Fruit fly (Drosophila melanogaster): ENCODE measurements around the gene pad.

pad gene

dm6 chr3R:16356863-16357215 lies 14.7 kb downstream of the pad start, which contains the start of gene CG10311:
TSS of gene CG10311 (minus strand) at chr3R:16357015.
- TF ChIP-seq psq (GFP tag; optimal IDR thresholded peaks at IDR 0.05), result no peak
- TF ChIP-seq dsf (GFP tag; optimal IDR thresholded peaks at IDR 0.05; ENCODE audit: borderline replicate concordance), result no peak
- TF ChIP-seq Myc (optimal IDR thresholded peaks at IDR 0.05), result no peak
- no peak for TF ChIP-seq Abd-B (GFP tag; optimal IDR thresholded peaks at IDR 0.05)
- no peak for TF ChIP-seq rgr (GFP tag; optimal IDR thresholded peaks at IDR 0.05)
- no peak for TF ChIP-seq OdsH (GFP tag; optimal IDR thresholded peaks at IDR 0.05)
- TF ChIP-seq sv (GFP tag; optimal IDR thresholded peaks at IDR 0.05), result no peak
- no peak for TF ChIP-seq woc (GFP tag; optimal IDR thresholded peaks at IDR 0.05)
- no peak for TF ChIP-seq Mio (GFP tag; optimal IDR thresholded peaks at IDR 0.05)
- TF ChIP-seq Jra (GFP tag; optimal IDR thresholded peaks at IDR 0.05), result no peak
- no peak for TF ChIP-seq Rel (GFP tag; optimal IDR thresholded peaks at IDR 0.05)
- no peak for TF ChIP-seq Rel (tag; optimal IDR thresholded peaks at IDR 0.05)
- no peak for TF ChIP-seq CrebA (GFP tag; optimal IDR thresholded peaks at IDR 0.05; ENCODE audit: borderline replicate concordance)
- TF ChIP-seq h (GFP tag; optimal IDR thresholded peaks at IDR 0.05), result no peak
- TF ChIP-seq HLH106 (tag; optimal IDR thresholded peaks at IDR 0.05), result no peak
- TF ChIP-seq N (GFP tag; optimal IDR thresholded peaks at IDR 0.05), result no peak

DNA sequence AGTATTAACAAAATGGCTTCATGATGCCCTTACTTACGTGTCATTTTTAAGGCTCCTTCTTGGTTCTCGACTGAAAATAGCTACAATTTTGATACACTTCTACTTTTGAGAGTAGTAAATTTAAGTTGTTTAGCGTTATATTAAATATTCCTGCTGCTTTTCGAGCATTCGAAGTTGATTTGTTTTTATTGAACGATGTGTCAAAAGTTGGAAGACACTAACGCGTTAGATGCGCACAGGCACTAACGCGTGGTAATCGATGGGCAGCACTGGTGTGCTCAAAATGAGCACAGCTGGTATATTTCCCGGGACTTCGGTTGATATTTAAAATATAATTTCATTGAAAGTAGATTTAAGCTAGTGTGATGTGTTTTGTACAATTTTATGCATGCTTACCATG lies 17.0 kb downstream of the pad start, which contains the start of gene CG17931:
CG17931 (minus strand) TSS at position 369 of the 400 bp plus-strand sequence.
- peak; percentile 27 for TF ChIP-seq Vsx2 (GFP tag; optimal IDR thresholded peaks at IDR 0.05; ENCODE audit: partially characterized antibody)
- TF ChIP-seq CrebA (GFP tag; optimal IDR thresholded peaks at IDR 0.05; ENCODE audit: borderline replicate concordance), result peak; percentile 38
- no peak for TF ChIP-seq woc (GFP tag; optimal IDR thresholded peaks at IDR 0.05)

dm6 chr3R:16360008-16360407 lies 17.9 kb downstream of the pad start, which contains the start of gene CG42446:
TSS of gene CG42446 (minus strand) at chr3R:16360108.
- TF ChIP-seq HLH106 (tag; optimal IDR thresholded peaks at IDR 0.05), result no peak
- TF ChIP-seq Dfd (GFP tag; optimal IDR thresholded peaks at IDR 0.05), result no peak

dm6 chr3R:16368288-16368687 lies 26.2 kb downstream of the pad start, which contains the start of gene js:
TSS of gene js (minus strand) at chr3R:16368306.
- TF ChIP-seq Hr78 (GFP tag; optimal IDR thresholded peaks at IDR 0.05) (no peak), br (GFP tag; optimal IDR thresholded peaks at IDR 0.05) (no peak), fru (GFP tag; optimal IDR thresholded peaks at IDR 0.05) (no peak), CG9705 (GFP tag; optimal IDR thresholded peaks at IDR 0.05) (no peak)

dm6 chr3R:16370433-16370832 lies 28.3 kb downstream of the pad start, which contains the start of gene CG10317:
TSS of gene CG10317 (minus strand) at chr3R:16370533.
- no peak for TF ChIP-seq Mio (GFP tag; optimal IDR thresholded peaks at IDR 0.05)
- no peak for TF ChIP-seq dl (GFP tag; optimal IDR thresholded peaks at IDR 0.05; ENCODE audit: insufficient read depth in 1 of 2, partially characterized antibody in 2 of 2)
- no peak for TF ChIP-seq Sp1 (GFP tag; optimal IDR thresholded peaks at IDR 0.05)
- TF ChIP-seq Jra (GFP tag; optimal IDR thresholded peaks at IDR 0.05), result no peak
- TF ChIP-seq foxo (GFP tag; optimal IDR thresholded peaks at IDR 0.05), result no peak
- TF ChIP-seq CG32264 (GFP tag; optimal IDR thresholded peaks at IDR 0.05), result no peak
- no peak for TF ChIP-seq OdsH (GFP tag; optimal IDR thresholded peaks at IDR 0.05)

DNA sequence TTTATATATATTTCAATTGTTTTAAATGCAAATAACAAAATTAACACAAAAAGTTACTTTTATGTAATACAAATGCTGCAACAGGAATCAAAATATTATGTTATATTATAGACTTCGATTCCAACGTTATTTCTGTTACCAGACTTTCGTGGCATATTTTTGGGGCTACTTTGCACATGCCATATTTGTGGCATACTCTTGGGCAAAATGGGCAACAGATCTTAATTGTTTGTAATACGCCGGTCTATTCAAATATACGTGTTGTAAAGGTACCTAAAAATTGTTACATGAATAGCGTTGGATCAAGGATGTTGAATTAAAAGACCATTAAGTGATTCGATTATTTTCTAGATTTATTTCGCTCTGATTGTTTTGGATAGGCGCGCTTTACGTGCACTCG lies 32.0 kb downstream of the pad start:
- TF ChIP-seq Myc (optimal IDR thresholded peaks at IDR 0.05), result peak; percentile 85
- TF ChIP-seq Dif (GFP tag; optimal IDR thresholded peaks at IDR 0.05; ENCODE audit: partially characterized antibody), result peak; percentile 48
- no peak for TF ChIP-seq fru (GFP tag; optimal IDR thresholded peaks at IDR 0.05)
- TF ChIP-seq Abd-B (GFP tag; optimal IDR thresholded peaks at IDR 0.05), result no peak
- no peak for TF ChIP-seq psq (GFP tag; optimal IDR thresholded peaks at IDR 0.05)
- no peak for TF ChIP-seq Dfd (GFP tag; optimal IDR thresholded peaks at IDR 0.05)
- TF ChIP-seq N (GFP tag; optimal IDR thresholded peaks at IDR 0.05), result peak; percentile 81
- peak; percentile 39 for TF ChIP-seq Vsx2 (GFP tag; optimal IDR thresholded peaks at IDR 0.05; ENCODE audit: partially characterized antibody)
- no peak for TF ChIP-seq dmrt93B (GFP tag; optimal IDR thresholded peaks at IDR 0.05)

DNA sequence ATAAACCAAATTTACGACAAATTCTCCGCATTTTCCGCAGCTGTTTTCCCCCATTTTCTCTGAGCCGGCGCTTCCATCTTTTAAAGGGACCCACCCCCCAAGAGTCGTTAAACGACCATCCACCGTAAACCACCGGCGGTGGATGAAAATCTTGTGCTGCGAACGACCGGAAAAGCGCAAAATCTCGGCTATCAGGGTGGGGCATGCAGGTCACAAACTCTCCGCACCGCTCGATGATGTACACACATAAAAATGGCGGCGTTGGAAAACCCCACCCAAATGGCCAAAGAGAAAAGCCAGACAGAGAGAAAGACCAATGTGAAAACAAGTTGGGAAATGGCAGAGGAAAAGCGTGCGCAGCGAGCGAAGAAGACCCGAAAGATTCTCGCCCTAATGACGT lies 43.5 kb downstream of the pad start:
- TF ChIP-seq Jra (GFP tag; optimal IDR thresholded peaks at IDR 0.05) (no peak), Myc (optimal IDR thresholded peaks at IDR 0.05) (no peak), brk (GFP tag; optimal IDR thresholded peaks at IDR 0.05) (no peak), rgr (GFP tag; optimal IDR thresholded peaks at IDR 0.05) (no peak)

Measured in whole organism, wandering third instar larva.